Fruit fly (Drosophila melanogaster) whole organism, adult: ENCODE results near the gene Gr93b.

ENCODE experiments used
- CG12768 ChIP-seq: fragments of 200-800 bp; sonication (Bioruptor generic); optimal IDR thresholded peaks from 2 replicates; lab custom pipeline; 2017; ENCODE audit warnings: missing biosample characterization, missing genetic modification characterization, mild to moderate bottlenecking, moderate library complexity, missing genetic modification reagents
- Clk ChIP-seq: fragments of 200-800 bp; sonication (Bioruptor generic); optimal IDR thresholded peaks from 2 replicates; lab custom pipeline; 2017; ENCODE audit warnings: missing biosample characterization, missing genetic modification characterization
- Crg-1 ChIP-seq: fragments of 200-800 bp; sonication (Bioruptor generic); optimal IDR thresholded peaks from 2 replicates; lab custom pipeline; 2016; ENCODE audit warnings: missing biosample characterization, missing genetic modification characterization
- Hr96 ChIP-seq: fragments of 200-800 bp; sonication (Bioruptor generic); optimal IDR thresholded peaks from 2 replicates; lab custom pipeline; 2016; ENCODE audit warnings: missing biosample characterization, missing genetic modification characterization
- Mnt ChIP-seq: fragments of 200-800 bp; sonication (Bioruptor generic); optimal IDR thresholded peaks from 2 replicates; lab custom pipeline; 2016; ENCODE audit warnings: missing biosample characterization, mild to moderate bottlenecking, missing genetic modification characterization
- bab1 ChIP-seq: fragments of 200-800 bp; sonication (Bioruptor generic); optimal IDR thresholded peaks from 3 replicates; lab custom pipeline; 2019; ENCODE audit warnings: missing biosample characterization, mild to moderate bottlenecking, missing genetic modification characterization, moderate library complexity
- kay ChIP-seq: fragments of 200-800 bp; sonication (Bioruptor generic); peaks from one replicate; lab custom pipeline; 2016; ENCODE audit warnings: missing biosample characterization, missing genetic modification characterization, borderline replicate concordance
- ovo ChIP-seq: fragments of 200-800 bp; sonication (Bioruptor generic); optimal IDR thresholded peaks from 2 replicates; lab custom pipeline; 2016; ENCODE audit warnings: missing biosample characterization, missing genetic modification characterization
- pad ChIP-seq: fragments of 200-800 bp; sonication (Bioruptor generic); optimal IDR thresholded peaks from 3 replicates; lab custom pipeline; 2017; ENCODE audit warnings: missing biosample characterization, missing genetic modification characterization, mild to moderate bottlenecking, moderate library complexity, missing genetic modification reagents
- toe ChIP-seq: fragments of 200-800 bp; sonication (Bioruptor generic); optimal IDR thresholded peaks from 2 replicates; lab custom pipeline; 2016; ENCODE audit warnings: missing biosample characterization, missing genetic modification characterization

DNA sequence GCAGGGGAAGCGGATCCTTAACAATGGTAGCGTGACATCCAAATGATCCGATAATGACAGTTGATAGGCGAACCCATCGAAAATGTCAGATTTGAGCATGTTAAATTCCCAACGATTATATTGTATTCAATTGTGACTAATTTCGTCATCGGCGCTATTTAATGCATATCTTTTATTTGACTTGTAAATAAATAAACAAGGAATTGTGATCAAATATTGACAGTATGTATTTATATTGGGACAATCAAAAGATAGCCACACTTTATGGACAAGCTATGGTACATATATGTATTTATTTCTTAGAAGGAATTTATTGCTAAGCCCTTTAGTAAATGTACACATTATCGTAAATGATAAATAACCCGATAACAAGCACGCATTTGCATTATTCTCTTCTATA lies 18.4 kb downstream of the Gr93b start:
- TF ChIP-seq bab1 = no peak
- TF ChIP-seq Mnt (GFP tag; lab: Kevin White, UChicago) = no peak
- TF ChIP-seq Hr96 (GFP tag; lab: Kevin White, UChicago) = no peak
- no peak for TF ChIP-seq kay (GFP tag; lab: Kevin White, UChicago)
- TF ChIP-seq toe (GFP tag; lab: Kevin White, UChicago) = no peak
- TF ChIP-seq CG12768 = no peak
- TF ChIP-seq Clk (GFP tag; lab: Kevin White, UChicago) = no peak
- TF ChIP-seq pad (GFP tag; lab: Kevin White, UChicago) = no peak
- TF ChIP-seq Crg-1 (GFP tag; lab: Kevin White, UChicago) = no peak
- no peak for TF ChIP-seq ovo
